Worm (Caenorhabditis elegans) whole organism, L4 larva: ENCODE results near the gene clec-50.

Experiments used
- F26F4.8 ChIP-seq: fragments of 200-800 bp; sonication (Bioruptor generic); conservative IDR thresholded peaks from 2 replicates; pipeline ENCODE4 v1.3.6; 2022; ENCODE audit warnings: missing genetic modification characterization, missing compliant biosample characterization
- F44E2.7 ChIP-seq: fragments of 200-800 bp; sonication (Bioruptor generic); IDR thresholded peaks from 2 replicates; pipeline ENCODE4 v2.1.2; 2022; ENCODE audit warnings: missing genetic modification characterization, missing compliant biosample characterization
- R02D3.7 ChIP-seq: fragments of 150-350 bp; sonication (generic microtip); optimal IDR thresholded peaks from 3 replicates; lab custom pipeline; 2014; ENCODE audit warnings: missing biosample characterization, missing genetic modification characterization
- Y48G9A.11 ChIP-seq: fragments of 200-800 bp; sonication (Bioruptor generic); IDR thresholded peaks from 2 replicates; pipeline ENCODE4 v1.3.6; 2022; ENCODE audit warnings: missing genetic modification reagents, missing genetic modification characterization, missing compliant biosample characterization
- Y75B8A.6 ChIP-seq: fragments of 200-800 bp; sonication (Bioruptor generic); IDR thresholded peaks from 2 replicates; pipeline ENCODE4 v1.3.6; 2022; ENCODE audit warnings: missing genetic modification reagents, missing genetic modification characterization, missing compliant biosample characterization
- ZK337.2 ChIP-seq: fragments of 200-800 bp; sonication (Bioruptor generic); IDR thresholded peaks from 2 replicates; pipeline ENCODE4 v1.3.6; 2022; ENCODE audit warnings: missing genetic modification reagents, missing genetic modification characterization, missing compliant biosample characterization
- aha-1 ChIP-seq: fragments of 150-350 bp; peaks from one replicate; lab custom pipeline; 2014; ENCODE audit warnings: missing biosample characterization, missing genetic modification characterization
- ceh-28 ChIP-seq: fragments of 150-350 bp; optimal IDR thresholded peaks from 2 replicates; lab custom pipeline; 2014; ENCODE audit warnings: missing biosample characterization, missing genetic modification reagents, missing genetic modification characterization
- ceh-82 ChIP-seq: sonication (generic microtip); optimal IDR thresholded peaks from 2 replicates; lab custom pipeline; 2017; ENCODE audit warnings: missing biosample characterization, missing genetic modification characterization
- daf-12 ChIP-seq: fragments of 150-350 bp; optimal IDR thresholded peaks from 2 replicates; lab custom pipeline; 2014; ENCODE audit warnings: missing biosample characterization, missing genetic modification reagents, missing genetic modification characterization
- daf-16 ChIP-seq, 3 experiments: sonication (generic microtip); optimal IDR thresholded peaks; 2 replicates each; lab custom pipeline; 2016 to 2017; ENCODE audit warnings: missing genetic modification characterization in 3 of 3, missing genetic modification reagents in 3 of 3, mild to moderate bottlenecking in 2 of 3, missing compliant biosample characterization in 2 of 3, missing biosample characterization in 1 of 3, moderate library complexity in 1 of 3
- dmd-6 ChIP-seq: fragments of 200-800 bp; sonication (Bioruptor generic); IDR thresholded peaks from 2 replicates; pipeline ENCODE4 v1.3.6; 2022; ENCODE audit warnings: missing genetic modification reagents, missing genetic modification characterization, missing compliant biosample characterization
- dmd-8 ChIP-seq: fragments of 200-800 bp; sonication (Bioruptor generic); IDR thresholded peaks from 2 replicates; pipeline ENCODE4 v1.3.6; 2022; ENCODE audit warnings: missing genetic modification characterization, missing compliant biosample characterization
- dve-1 ChIP-seq: sonication (generic microtip); optimal IDR thresholded peaks from 2 replicates; lab custom pipeline; 2017; ENCODE audit warnings: antibody characterized with exemption, mild to moderate bottlenecking, missing genetic modification characterization, missing compliant biosample characterization; ENCODE audit not compliant: insufficient read depth
- egl-27 ChIP-seq: sonication (generic microtip); optimal IDR thresholded peaks from 3 replicates; lab custom pipeline; 2017; ENCODE audit warnings: missing biosample characterization, missing genetic modification reagents, missing genetic modification characterization
- egl-43 ChIP-seq: fragments of 200-800 bp; sonication (Bioruptor generic); IDR thresholded peaks from 2 replicates; pipeline ENCODE4 v1.3.6; 2022; ENCODE audit warnings: missing genetic modification reagents, missing genetic modification characterization, missing compliant biosample characterization
- fkh-10 ChIP-seq: fragments of 150-350 bp; optimal IDR thresholded peaks from 2 replicates; lab custom pipeline; 2014; ENCODE audit warnings: missing biosample characterization, missing genetic modification reagents, missing genetic modification characterization
- gei-8 ChIP-seq: fragments of 200-800 bp; sonication (Bioruptor generic); optimal IDR thresholded peaks from 2 replicates; lab custom pipeline; 2018; ENCODE audit warnings: mild to moderate bottlenecking, missing genetic modification characterization, missing compliant biosample characterization
- jun-1 ChIP-seq: fragments of 150-350 bp; optimal IDR thresholded peaks from 2 replicates; lab custom pipeline; 2014; ENCODE audit warnings: missing biosample characterization, missing genetic modification reagents, missing genetic modification characterization
- lin-1 ChIP-seq: fragments of 200-800 bp; sonication (Bioruptor generic); IDR thresholded peaks from 2 replicates; pipeline ENCODE4 v1.3.6; 2022; ENCODE audit warnings: missing genetic modification reagents, missing genetic modification characterization, missing compliant biosample characterization
- lin-13 ChIP-seq: fragments of 150-350 bp; optimal IDR thresholded peaks from 2 replicates; lab custom pipeline; 2014; ENCODE audit warnings: missing biosample characterization, missing genetic modification reagents, missing genetic modification characterization
- lin-15B ChIP-seq: fragments of 150-350 bp; sonication (generic microtip); optimal IDR thresholded peaks from 3 replicates; lab custom pipeline; 2014; ENCODE audit warnings: missing biosample characterization, missing genetic modification characterization
- lin-29 ChIP-seq: fragments of 200-800 bp; sonication (Bioruptor generic); IDR thresholded peaks from 2 replicates; pipeline ENCODE4 v1.3.6; 2022; ENCODE audit warnings: missing genetic modification reagents, missing genetic modification characterization, missing compliant biosample characterization
- lin-38 ChIP-seq: fragments of 200-800 bp; sonication (Bioruptor generic); IDR thresholded peaks from 2 replicates; pipeline ENCODE4 v1.3.6; 2022; ENCODE audit warnings: missing genetic modification reagents, missing genetic modification characterization, missing compliant biosample characterization
- madf-9 ChIP-seq: fragments of 200-800 bp; sonication (Bioruptor generic); conservative IDR thresholded peaks from 2 replicates; pipeline ENCODE4 v1.3.6; 2022; ENCODE audit warnings: missing genetic modification reagents, missing genetic modification characterization, missing compliant biosample characterization
- mdt-29 ChIP-seq: fragments of 200-800 bp; sonication (Bioruptor generic); IDR thresholded peaks from 2 replicates; pipeline ENCODE4 v1.3.6; 2022; ENCODE audit warnings: missing genetic modification reagents, missing genetic modification characterization, missing compliant biosample characterization
- mes-2 ChIP-seq: sonication (generic microtip); optimal IDR thresholded peaks from 2 replicates; lab custom pipeline; 2016; ENCODE audit warnings: missing genotype, mild to moderate bottlenecking, missing genetic modification characterization, missing compliant biosample characterization; ENCODE audit not compliant: poor library complexity, severe bottlenecking
- mxl-3 ChIP-seq: fragments of 200-800 bp; sonication (Bioruptor generic); optimal IDR thresholded peaks from 2 replicates; lab custom pipeline; 2018; ENCODE audit warnings: mild to moderate bottlenecking, missing genetic modification characterization, missing compliant biosample characterization
- nhr-10 ChIP-seq: fragments of 150-350 bp; optimal IDR thresholded peaks from 2 replicates; lab custom pipeline; 2014; ENCODE audit warnings: missing biosample characterization, missing genetic modification characterization
- nhr-102 ChIP-seq: sonication (generic microtip); optimal IDR thresholded peaks from 2 replicates; lab custom pipeline; 2016; ENCODE audit warnings: mild to moderate bottlenecking, missing genetic modification characterization, moderate library complexity, missing compliant biosample characterization
- nhr-11 ChIP-seq: fragments of 150-350 bp; optimal IDR thresholded peaks from 2 replicates; lab custom pipeline; 2014; ENCODE audit warnings: missing biosample characterization, missing genetic modification characterization
- nhr-25 ChIP-seq: sonication (generic microtip); optimal IDR thresholded peaks from 2 replicates; lab custom pipeline; 2017; ENCODE audit warnings: missing genetic modification characterization, mild to moderate bottlenecking, missing compliant biosample characterization, antibody characterized with exemption, moderate library complexity, borderline replicate concordance; ENCODE audit not compliant: insufficient read depth
- nhr-28 ChIP-seq: fragments of 150-350 bp; optimal IDR thresholded peaks from 2 replicates; lab custom pipeline; 2014; ENCODE audit warnings: missing biosample characterization, missing genetic modification characterization
- nhr-41 ChIP-seq: fragments of 200-800 bp; sonication (Bioruptor generic); IDR thresholded peaks from 2 replicates; pipeline ENCODE4 v1.3.6; 2022; ENCODE audit warnings: missing genetic modification reagents, missing genetic modification characterization, missing compliant biosample characterization
- nhr-42 ChIP-seq: fragments of 200-800 bp; sonication (Bioruptor generic); IDR thresholded peaks from 2 replicates; pipeline ENCODE4 v1.3.6; 2022; ENCODE audit warnings: missing genetic modification characterization, missing compliant biosample characterization
- nhr-48 ChIP-seq: sonication (generic microtip); optimal IDR thresholded peaks from 2 replicates; lab custom pipeline; 2016; ENCODE audit warnings: mild to moderate bottlenecking, missing genetic modification characterization, missing compliant biosample characterization
- nhr-76 ChIP-seq: fragments of 150-350 bp; optimal IDR thresholded peaks from 2 replicates; lab custom pipeline; 2014; ENCODE audit warnings: missing biosample characterization, missing genetic modification characterization
- nhr-77 ChIP-seq: fragments of 150-350 bp; optimal IDR thresholded peaks from 2 replicates; lab custom pipeline; 2014; ENCODE audit warnings: missing biosample characterization, missing genetic modification characterization
- pqm-1 ChIP-seq: sonication (generic microtip); optimal IDR thresholded peaks from 2 replicates; lab custom pipeline; 2017; ENCODE audit warnings: missing biosample characterization, missing genetic modification characterization
- rbr-2 ChIP-seq: sonication (generic microtip); optimal IDR thresholded peaks from 2 replicates; lab custom pipeline; 2016; ENCODE audit warnings: missing genotype, missing genetic modification characterization, missing compliant biosample characterization
- set-16 ChIP-seq: fragments of 200-800 bp; sonication (Bioruptor generic); IDR thresholded peaks from 2 replicates; pipeline ENCODE4 v1.3.6; 2022; ENCODE audit warnings: missing genetic modification reagents, missing genetic modification characterization, missing compliant biosample characterization
- skn-1 ChIP-seq: fragments of 150-350 bp; optimal IDR thresholded peaks from 2 replicates; lab custom pipeline; 2014; ENCODE audit warnings: missing biosample characterization, missing genetic modification characterization
- snpc-4 ChIP-seq: fragments of 150-350 bp; optimal IDR thresholded peaks from 2 replicates; lab custom pipeline; 2014; ENCODE audit warnings: missing biosample characterization, missing genetic modification characterization
- spr-1 ChIP-seq: sonication (generic microtip); optimal IDR thresholded peaks from 2 replicates; lab custom pipeline; 2016; ENCODE audit warnings: mild to moderate bottlenecking, missing genetic modification characterization, missing compliant biosample characterization
- spr-3 ChIP-seq: fragments of 200-800 bp; sonication (Bioruptor generic); optimal IDR thresholded peaks from 2 replicates; lab custom pipeline; 2018; ENCODE audit warnings: mild to moderate bottlenecking, missing genetic modification characterization, missing compliant biosample characterization
- unc-130 ChIP-seq: sonication (generic microtip); optimal IDR thresholded peaks from 2 replicates; lab custom pipeline; 2016; ENCODE audit warnings: missing genetic modification reagents, missing genetic modification characterization, missing compliant biosample characterization
- unc-39 ChIP-seq: sonication (generic microtip); optimal IDR thresholded peaks from 2 replicates; lab custom pipeline; 2017; ENCODE audit warnings: missing biosample characterization, missing genetic modification characterization
- unc-62 ChIP-seq, 3 experiments: fragments of 150-350 bp in 1 of 3; sonication (generic microtip); optimal IDR thresholded peaks in 2 of 3; peaks in 1 of 3; 1 replicate in 1 of 3; 2 replicates in 2 of 3; lab custom pipeline; 2014 to 2017; ENCODE audit warnings: missing biosample characterization in 3 of 3, missing genetic modification characterization in 3 of 3, missing genetic modification reagents in 3 of 3, missing genotype in 1 of 3
- zag-1 ChIP-seq: fragments of 150-350 bp; optimal IDR thresholded peaks from 2 replicates; lab custom pipeline; 2014; ENCODE audit warnings: missing biosample characterization, missing genetic modification characterization
- zfp-2 ChIP-seq: sonication (generic microtip); optimal IDR thresholded peaks from 2 replicates; lab custom pipeline; 2016; ENCODE audit warnings: mild to moderate bottlenecking, missing genetic modification characterization, missing compliant biosample characterization
- zip-11 ChIP-seq: fragments of 200-800 bp; sonication (Bioruptor generic); IDR thresholded peaks from 2 replicates; pipeline ENCODE4 v1.3.6; 2022; ENCODE audit warnings: missing genetic modification characterization, missing compliant biosample characterization

clec-50 gene

ce11 chrV:19722881-19723280 is 32.3 kb downstream of the clec-50 start (continued):
- peak; percentile 87 for TF ChIP-seq egl-43
- no peak for TF ChIP-seq R02D3.7 (tag; lab: Kevin White, UChicago)
- TF ChIP-seq unc-39 (tag; lab: Kevin White, UChicago): no peak
- peak in 1 of 2 experiments; percentile 83 for TF ChIP-seq unc-62 (GFP tag; optimal IDR thresholded peaks at IDR 0.05 in 1 of 2; lab: Kevin White, UChicago)
- no peak for TF ChIP-seq unc-62 (tag; optimal IDR thresholded peaks at IDR 0.05; lab: Kevin White, UChicago)
- TF ChIP-seq lin-38 (GFP tag; lab: Robert Waterston, UW): peak; percentile 47
- TF ChIP-seq dve-1 (tag; lab: Kevin White, UChicago): no peak
- TF ChIP-seq egl-27 (tag; lab: Kevin White, UChicago): no peak
- TF ChIP-seq jun-1: no peak
- TF ChIP-seq lin-15B (tag; lab: Kevin White, UChicago): no peak
- no peak for TF ChIP-seq rbr-2 (tag; lab: Kevin White, UChicago)
- no peak for TF ChIP-seq mes-2 (tag; lab: Kevin White, UChicago)
- TF ChIP-seq F26F4.8: 0 out of 2 replicates have a peak, but pooled peaks have one; percentile 39
- TF ChIP-seq unc-130 (GFP tag; lab: Kevin White, UChicago): no peak
- no peak for TF ChIP-seq snpc-4 (tag; lab: Kevin White, UChicago)
- TF ChIP-seq nhr-77 (tag; lab: Kevin White, UChicago): no peak
- no peak for TF ChIP-seq spr-1
- no peak for TF ChIP-seq spr-3 (GFP tag; lab: Kevin White, UChicago)
- TF ChIP-seq nhr-11 (tag; lab: Kevin White, UChicago): no peak
- TF ChIP-seq madf-9 (GFP tag; lab: Robert Waterston, UW): no peak
- TF ChIP-seq mdt-29 (GFP tag; lab: Robert Waterston, UW): no peak
- no peak for TF ChIP-seq nhr-41 (GFP tag; lab: Robert Waterston, UW)
- TF ChIP-seq ceh-82 (tag; lab: Kevin White, UChicago): no peak
- TF ChIP-seq mxl-3 (GFP tag; lab: Kevin White, UChicago): no peak
- TF ChIP-seq ceh-28 (tag; lab: Kevin White, UChicago): no peak
- no peak for TF ChIP-seq lin-13 (GFP tag; lab: Kevin White, UChicago)
- TF ChIP-seq nhr-28: no peak
- TF ChIP-seq Y75B8A.6: no peak
- no peak for TF ChIP-seq fkh-10 (GFP tag; lab: Kevin White, UChicago)
- TF ChIP-seq gei-8 (GFP tag; lab: Kevin White, UChicago): no peak
- TF ChIP-seq aha-1: peak; percentile 43
- no peak for TF ChIP-seq nhr-10 (tag; lab: Kevin White, UChicago)
- TF ChIP-seq ZK337.2 (GFP tag; lab: Robert Waterston, UW): no peak
- no peak for TF ChIP-seq zag-1
- no peak for TF ChIP-seq nhr-25 (tag; lab: Kevin White, UChicago)
- no peak for TF ChIP-seq zfp-2 (tag; lab: Kevin White, UChicago)
- no peak for TF ChIP-seq nhr-102 (tag; lab: Kevin White, UChicago)
- TF ChIP-seq daf-16 (GFP tag; optimal IDR thresholded peaks at IDR 0.05; lab: Kevin White, UChicago): peak in 1 of 2 experiments; percentile 9
- no peak for TF ChIP-seq daf-16 (tag; optimal IDR thresholded peaks at IDR 0.05; lab: Kevin White, UChicago)
- no peak for TF ChIP-seq Y48G9A.11 (GFP tag; lab: Robert Waterston, UW)
- peak; percentile 64 for TF ChIP-seq set-16 (GFP tag; lab: Robert Waterston, UW)
- no peak for TF ChIP-seq daf-12
- TF ChIP-seq lin-1: 0 out of 2 replicates have a peak, but pooled peaks have one; percentile 20
- no peak for TF ChIP-seq zip-11 (GFP tag; lab: Robert Waterston, UW)
- no peak for TF ChIP-seq nhr-48
- no peak for TF ChIP-seq nhr-76 (tag; lab: Kevin White, UChicago)
- no peak for TF ChIP-seq pqm-1 (tag; lab: Kevin White, UChicago)
- no peak for TF ChIP-seq skn-1 (tag; lab: Kevin White, UChicago)
- 0 out of 2 replicates have a peak, but pooled peaks have one; percentile 51 for TF ChIP-seq nhr-42 (GFP tag; lab: Robert Waterston, UW)
- 0 out of 2 replicates have a peak, but pooled peaks have one; percentile 40 for TF ChIP-seq F44E2.7 (GFP tag; lab: Robert Waterston, UW)
- peak; percentile 52 for TF ChIP-seq dmd-6
- TF ChIP-seq dmd-8 (GFP tag; lab: Robert Waterston, UW): no peak
- TF ChIP-seq lin-29 (GFP tag; lab: Robert Waterston, UW): 0 out of 2 replicates have a peak, but pooled peaks have one; percentile 31
